Worm (Caenorhabditis elegans) whole organism, young adult: ENCODE measurements around the gene paqr-1.

Experiments
- aptf-2 ChIP-seq: fragments of 200-800 bp; sonication (Bioruptor generic); conservative IDR thresholded peaks from 2 replicates; pipeline ENCODE4 v1.3.6; 2022; ENCODE audit warnings: missing genetic modification reagents, missing genetic modification characterization, missing compliant biosample characterization
- him-1 ChIP-seq: sonication (generic microtip); optimal IDR thresholded peaks from 2 replicates; lab custom pipeline; 2016; ENCODE audit warnings: missing genotype, missing genetic modification reagents, missing genetic modification characterization, missing compliant biosample characterization
- nfya-1 ChIP-seq: sonication (generic microtip); optimal IDR thresholded peaks from 2 replicates; lab custom pipeline; 2017; ENCODE audit warnings: antibody characterized with exemption, missing compliant biosample characterization, missing genetic modification characterization, borderline replicate concordance; ENCODE audit not compliant: insufficient read depth
- nhr-90 ChIP-seq: sonication (generic microtip); optimal IDR thresholded peaks from 2 replicates; lab custom pipeline; 2016; ENCODE audit warnings: missing genotype, mild to moderate bottlenecking, missing genetic modification characterization, missing compliant biosample characterization

DNA sequence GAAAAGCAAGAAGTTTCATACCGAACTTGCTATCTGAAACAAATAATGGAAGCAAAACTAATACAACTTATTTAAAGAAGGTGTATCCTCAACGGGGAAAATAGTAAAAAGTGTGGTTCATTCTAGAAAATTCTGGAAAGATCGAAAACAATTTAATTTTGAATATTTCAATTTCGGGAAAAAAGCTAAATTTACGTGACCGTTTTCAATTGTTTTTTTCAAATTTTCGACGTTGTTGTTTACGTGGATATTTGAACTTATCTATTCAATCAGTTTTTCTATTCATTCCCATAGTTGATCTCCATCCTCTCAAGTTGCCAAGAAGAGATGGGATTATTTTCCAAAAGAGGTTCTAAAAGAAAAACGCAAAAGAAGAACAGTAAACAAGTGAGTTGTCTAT lies 19.3 kb downstream of the paqr-1 start, which contains the start of gene C01G5.3:
- TF ChIP-seq nhr-90 = no peak
- TF ChIP-seq aptf-2 (GFP tag; lab: Robert Waterston, UW) = no peak
- no peak for TF ChIP-seq nfya-1 (tag; lab: Kevin White, UChicago)
- no peak for TF ChIP-seq him-1 (tag; lab: Kevin White, UChicago)
